Fruit fly (Drosophila melanogaster) whole organism, embryonic: ENCODE results near the gene CG45002.
A peak's percentile ranks its signal among the peaks of the same experiment; 100 is the strongest.

Experiments
- Adf1 ChIP-seq: fragments of 200-800 bp; sonication (Bioruptor generic); IDR thresholded peaks from 2 replicates; pipeline ENCODE4 v1.3.6; 2022; ENCODE audit warnings: missing biosample characterization, missing genetic modification characterization
- Bteb2 ChIP-seq: fragments of 200-800 bp; sonication (Bioruptor generic); optimal IDR thresholded peaks from 2 replicates; lab custom pipeline; 2016; ENCODE audit warnings: missing biosample characterization, missing genetic modification characterization
- CG10209 ChIP-seq: fragments of 200-800 bp; sonication (Bioruptor generic); optimal IDR thresholded peaks from 3 replicates; lab custom pipeline; 2017; ENCODE audit warnings: missing biosample characterization, mild to moderate bottlenecking, missing genetic modification characterization, missing genetic modification reagents
- CG10431 ChIP-seq: fragments of 200-800 bp; sonication (Bioruptor generic); optimal IDR thresholded peaks from 3 replicates; lab custom pipeline; 2018; ENCODE audit warnings: missing biosample characterization, mild to moderate bottlenecking, missing genetic modification characterization
- CG11398 ChIP-seq: fragments of 200-800 bp; sonication (Bioruptor generic); optimal IDR thresholded peaks from 2 replicates; lab custom pipeline; 2016; ENCODE audit warnings: missing biosample characterization, missing genetic modification characterization
- CG11695 ChIP-seq: fragments of 200-800 bp; sonication (Bioruptor generic); IDR thresholded peaks from 3 replicates; pipeline ENCODE4 v1.3.6; 2022; ENCODE audit warnings: missing biosample characterization, missing genetic modification characterization
- CG12219 ChIP-seq: fragments of 200-800 bp; sonication (Bioruptor generic); optimal IDR thresholded peaks from 3 replicates; lab custom pipeline; 2018; ENCODE audit warnings: missing biosample characterization, mild to moderate bottlenecking, missing genetic modification characterization
- CG14014 ChIP-seq: fragments of 200-800 bp; sonication (Bioruptor generic); IDR thresholded peaks from 2 replicates; pipeline ENCODE4 v1.3.6; 2022; ENCODE audit warnings: missing biosample characterization, missing genetic modification characterization
- CG14667 ChIP-seq: fragments of 200-800 bp; sonication (Bioruptor generic); IDR thresholded peaks from 2 replicates; pipeline ENCODE4 v1.3.6; 2022; ENCODE audit warnings: missing biosample characterization, missing genetic modification characterization
- CG14965 ChIP-seq: fragments of 200-800 bp; sonication (Bioruptor generic); optimal IDR thresholded peaks from 2 replicates; lab custom pipeline; 2016; ENCODE audit warnings: missing biosample characterization, missing genetic modification characterization, borderline replicate concordance
- CG16863 ChIP-seq: fragments of 200-800 bp; sonication (Bioruptor generic); optimal IDR thresholded peaks from 3 replicates; lab custom pipeline; 2016; ENCODE audit warnings: missing biosample characterization, missing genetic modification characterization
- CG17361 ChIP-seq: fragments of 200-800 bp; sonication (Bioruptor generic); IDR thresholded peaks from 3 replicates; pipeline ENCODE4 v1.3.6; 2022; ENCODE audit warnings: missing biosample characterization, missing genetic modification characterization
- CG17568 ChIP-seq: fragments of 200-800 bp; sonication (Bioruptor generic); optimal IDR thresholded peaks from 2 replicates; lab custom pipeline; 2018; ENCODE audit warnings: missing biosample characterization, mild to moderate bottlenecking, missing genetic modification characterization, moderate library complexity
- CG2889 ChIP-seq: fragments of 200-800 bp; sonication (Bioruptor generic); IDR thresholded peaks from 3 replicates; pipeline ENCODE4 v1.3.6; 2022; ENCODE audit warnings: missing biosample characterization, missing genetic modification characterization
- CG30403 ChIP-seq: fragments of 200-800 bp; sonication (Bioruptor generic); optimal IDR thresholded peaks from 3 replicates; lab custom pipeline; 2016; ENCODE audit warnings: missing biosample characterization, missing genetic modification characterization
- CG3163 ChIP-seq: fragments of 200-800 bp; sonication (Bioruptor generic); optimal IDR thresholded peaks from 3 replicates; lab custom pipeline; 2016; ENCODE audit warnings: missing biosample characterization, missing genetic modification characterization
- CG32532 ChIP-seq: fragments of 200-800 bp; sonication (Bioruptor generic); IDR thresholded peaks from 2 replicates; pipeline ENCODE4 v1.3.6; 2022; ENCODE audit warnings: missing biosample characterization, missing genetic modification characterization
- CG4328 ChIP-seq: fragments of 200-800 bp; sonication (Bioruptor generic); optimal IDR thresholded peaks from 3 replicates; lab custom pipeline; 2017; ENCODE audit warnings: missing biosample characterization, missing genetic modification reagents, missing genetic modification characterization
- CG5245 ChIP-seq: fragments of 200-800 bp; sonication (Bioruptor generic); optimal IDR thresholded peaks from 3 replicates; lab custom pipeline; 2016; ENCODE audit warnings: missing biosample characterization, missing genetic modification characterization
- CG5953 ChIP-seq: fragments of 200-800 bp; sonication (Bioruptor generic); IDR thresholded peaks from 2 replicates; pipeline ENCODE4 v1.3.6; 2022; ENCODE audit warnings: missing biosample characterization, missing genetic modification characterization
- CG7928 ChIP-seq: fragments of 200-800 bp; sonication (Bioruptor generic); optimal IDR thresholded peaks from 2 replicates; lab custom pipeline; 2017; ENCODE audit warnings: missing biosample characterization, mild to moderate bottlenecking, missing genetic modification characterization
- Dek ChIP-seq: fragments of 200-800 bp; sonication (Bioruptor generic); optimal IDR thresholded peaks from 3 replicates; lab custom pipeline; 2019; ENCODE audit warnings: missing biosample characterization, mild to moderate bottlenecking, missing genetic modification characterization, moderate library complexity
- Dref ChIP-seq: fragments of 200-800 bp; sonication (Bioruptor generic); IDR thresholded peaks from 2 replicates; pipeline ENCODE4 v1.3.6; 2022; ENCODE audit warnings: missing biosample characterization, missing genetic modification characterization
- H2.0 ChIP-seq: fragments of 200-800 bp; sonication (Bioruptor generic); IDR thresholded peaks from 2 replicates; pipeline ENCODE4 v1.3.6; 2022; ENCODE audit warnings: missing biosample characterization, missing genetic modification characterization
- HLH4C ChIP-seq: fragments of 200-800 bp; sonication (Bioruptor generic); IDR thresholded peaks from 3 replicates; pipeline ENCODE4 v1.3.6; 2022; ENCODE audit warnings: missing biosample characterization, missing genetic modification characterization; ENCODE audit not compliant: partially characterized antibody
- Hand ChIP-seq: fragments of 200-800 bp; sonication (Bioruptor generic); optimal IDR thresholded peaks from 2 replicates; lab custom pipeline; 2017; ENCODE audit warnings: mild to moderate bottlenecking, missing biosample characterization, missing genetic modification reagents, missing genetic modification characterization
- HmgD ChIP-seq: fragments of 200-800 bp; sonication (Bioruptor generic); optimal IDR thresholded peaks from 3 replicates; lab custom pipeline; 2016; ENCODE audit warnings: missing biosample characterization, missing genetic modification characterization
- Hr51 ChIP-seq, 2 experiments: fragments of 200-800 bp; sonication (Bioruptor generic); optimal IDR thresholded peaks; 2 replicates in 1 of 2; 3 replicates in 1 of 2; lab custom pipeline; 2016 to 2018; ENCODE audit warnings: missing biosample characterization in 2 of 2, missing genetic modification characterization in 2 of 2, mild to moderate bottlenecking in 1 of 2, moderate library complexity in 1 of 2
- MBD-R2 ChIP-seq: fragments of 200-800 bp; sonication (Bioruptor generic); IDR thresholded peaks from 2 replicates; pipeline ENCODE4 v1.3.6; 2022; ENCODE audit warnings: missing biosample characterization, missing genetic modification characterization
- MTF-1 ChIP-seq: fragments of 200-800 bp; sonication (Bioruptor generic); optimal IDR thresholded peaks from 2 replicates; lab custom pipeline; 2018; ENCODE audit warnings: missing biosample characterization, mild to moderate bottlenecking, missing genetic modification characterization, borderline replicate concordance
- Med ChIP-seq: fragments of 200-800 bp; sonication (Bioruptor generic); peaks from one replicate; lab custom pipeline; 2016; ENCODE audit warnings: missing biosample characterization, missing genetic modification characterization, mild to moderate bottlenecking, inconsistent platforms, moderate library complexity
- Meics ChIP-seq: fragments of 200-800 bp; sonication (Bioruptor generic); optimal IDR thresholded peaks from 2 replicates; lab custom pipeline; 2017; ENCODE audit warnings: missing biosample characterization, mild to moderate bottlenecking, missing genetic modification characterization
- NfI ChIP-seq: fragments of 200-800 bp; sonication (Bioruptor generic); optimal IDR thresholded peaks from 3 replicates; lab custom pipeline; 2018; ENCODE audit warnings: missing biosample characterization, mild to moderate bottlenecking, missing genetic modification characterization, moderate library complexity
- Rfx ChIP-seq: fragments of 200-800 bp; sonication (Bioruptor generic); IDR thresholded peaks from 2 replicates; pipeline ENCODE4 v1.3.6; 2022; ENCODE audit warnings: missing biosample characterization, missing genetic modification characterization
- Xbp1 ChIP-seq: fragments of 200-800 bp; sonication (Bioruptor generic); optimal IDR thresholded peaks from 3 replicates; lab custom pipeline; 2016; ENCODE audit warnings: missing biosample characterization, mild to moderate bottlenecking, missing genetic modification characterization
- Xrp1 ChIP-seq: fragments of 200-800 bp; sonication (Bioruptor generic); IDR thresholded peaks from 2 replicates; pipeline ENCODE4 v1.3.6; 2022; ENCODE audit warnings: missing biosample characterization, missing genetic modification characterization
- ara ChIP-seq: fragments of 200-800 bp; sonication (Bioruptor generic); IDR thresholded peaks from 2 replicates; pipeline ENCODE4 v1.3.6; 2022; ENCODE audit warnings: missing biosample characterization, missing genetic modification characterization
- bsh ChIP-seq, 2 experiments: fragments of 200-800 bp; sonication (Bioruptor generic); optimal IDR thresholded peaks; 2 replicates each; lab custom pipeline; 2017 to 2018; ENCODE audit warnings: mild to moderate bottlenecking in 2 of 2, missing biosample characterization in 2 of 2, missing genetic modification characterization in 2 of 2, moderate library complexity in 1 of 2
- cas ChIP-seq: fragments of 200-800 bp; sonication (Bioruptor generic); IDR thresholded peaks from 2 replicates; pipeline ENCODE4 v1.3.6; 2022; ENCODE audit warnings: missing biosample characterization, missing genetic modification characterization
- fd102C ChIP-seq: fragments of 200-800 bp; sonication (Bioruptor generic); optimal IDR thresholded peaks from 2 replicates; lab custom pipeline; 2018; ENCODE audit warnings: missing biosample characterization, mild to moderate bottlenecking, missing genetic modification characterization, moderate library complexity
- ftz-f1 ChIP-seq: fragments of 200-800 bp; sonication (Bioruptor generic); optimal IDR thresholded peaks from 2 replicates; lab custom pipeline; 2016; ENCODE audit warnings: missing biosample characterization, missing genetic modification characterization
- grn ChIP-seq: fragments of 200-800 bp; sonication (Bioruptor generic); optimal IDR thresholded peaks from 3 replicates; lab custom pipeline; 2017; ENCODE audit warnings: missing biosample characterization, missing genetic modification characterization
- gsb ChIP-seq: fragments of 200-800 bp; sonication (Bioruptor generic); IDR thresholded peaks from 2 replicates; pipeline ENCODE4 v1.3.6; 2022; ENCODE audit warnings: missing biosample characterization, missing genetic modification characterization
- ind ChIP-seq: fragments of 200-800 bp; sonication (Bioruptor generic); optimal IDR thresholded peaks from 3 replicates; lab custom pipeline; 2016; ENCODE audit warnings: missing biosample characterization, missing genetic modification characterization
- luna ChIP-seq: fragments of 200-800 bp; sonication (Bioruptor generic); optimal IDR thresholded peaks from 2 replicates; lab custom pipeline; 2016; ENCODE audit warnings: missing biosample characterization, missing genetic modification characterization
- oc ChIP-seq: fragments of 200-800 bp; sonication (Bioruptor generic); optimal IDR thresholded peaks from 2 replicates; lab custom pipeline; 2018; ENCODE audit warnings: missing biosample characterization, mild to moderate bottlenecking, missing genetic modification characterization, moderate library complexity
- phol ChIP-seq: fragments of 200-800 bp; sonication (Bioruptor generic); optimal IDR thresholded peaks from 3 replicates; lab custom pipeline; 2018; ENCODE audit warnings: missing biosample characterization, mild to moderate bottlenecking, missing genetic modification characterization, moderate library complexity
- pita ChIP-seq: fragments of 200-800 bp; sonication (Bioruptor generic); optimal IDR thresholded peaks from 2 replicates; lab custom pipeline; 2017; ENCODE audit warnings: missing biosample characterization, mild to moderate bottlenecking, missing genetic modification characterization
- sens ChIP-seq: fragments of 200-800 bp; sonication (Bioruptor generic); peaks from one replicate; lab custom pipeline; 2016; ENCODE audit warnings: missing biosample characterization, missing genetic modification characterization
- sr ChIP-seq: fragments of 200-800 bp; sonication (Bioruptor generic); IDR thresholded peaks from 3 replicates; pipeline ENCODE4 v1.3.6; 2022; ENCODE audit warnings: missing biosample characterization, missing genetic modification characterization
- toy ChIP-seq: fragments of 200-800 bp; sonication (Bioruptor generic); IDR thresholded peaks from 2 replicates; pipeline ENCODE4 v1.3.6; 2022; ENCODE audit warnings: missing biosample characterization, missing genetic modification characterization
- trem ChIP-seq: fragments of 200-800 bp; optimal IDR thresholded peaks from 3 replicates; lab custom pipeline; 2019; ENCODE audit warnings: missing biosample characterization, mild to moderate bottlenecking, missing genetic modification characterization, moderate library complexity

CG45002 gene

dm6 chrX:16966532-16966931 is 100.0 kb downstream of the CG45002 start (continued):
- TF ChIP-seq CG10431: no peak
- no peak for TF ChIP-seq grn
- no peak for TF ChIP-seq fd102C (GFP tag; lab: Kevin White, UChicago)
- no peak for TF ChIP-seq HmgD (GFP tag; lab: Kevin White, UChicago)
- no peak for TF ChIP-seq MBD-R2 (GFP tag; lab: Robert Waterston, UW)
- TF ChIP-seq bsh (GFP tag; optimal IDR thresholded peaks at IDR 0.05; lab: Kevin White, UChicago): no peak
- TF ChIP-seq Xbp1 (GFP tag; lab: Kevin White, UChicago): peak; percentile 3
- TF ChIP-seq CG14014 (GFP tag; lab: Robert Waterston, UW): 0 out of 2 replicates have a peak, but pooled peaks have one; percentile 6
- peak; percentile 25; the same call in 1 of the 2 replicates for TF ChIP-seq ara
- TF ChIP-seq sr (GFP tag; lab: Robert Waterston, UW): no peak
- TF ChIP-seq ind: peak; percentile 6
- no peak for TF ChIP-seq ftz-f1
- TF ChIP-seq CG5245 (GFP tag; lab: Kevin White, UChicago): no peak
- TF ChIP-seq pita (GFP tag; lab: Kevin White, UChicago): no peak
- TF ChIP-seq toy: no peak
- TF ChIP-seq CG17361 (GFP tag; lab: Robert Waterston, UW): no peak
- no peak for TF ChIP-seq CG2889 (GFP tag; lab: Robert Waterston, UW)
- TF ChIP-seq phol: peak; percentile 14
- no peak for TF ChIP-seq CG14965 (GFP tag; lab: Kevin White, UChicago)
- no peak for TF ChIP-seq gsb (GFP tag; lab: Robert Waterston, UW)
- TF ChIP-seq CG30403 (GFP tag; lab: Kevin White, UChicago): peak; percentile 19
- no peak for TF ChIP-seq CG12219 (GFP tag; lab: Kevin White, UChicago)
- TF ChIP-seq H2.0 (GFP tag; lab: Robert Waterston, UW): no peak
- TF ChIP-seq luna: no peak
- TF ChIP-seq Adf1 (GFP tag; lab: Robert Waterston, UW): no peak
- TF ChIP-seq Dref (GFP tag; lab: Robert Waterston, UW): no peak
- TF ChIP-seq NfI (GFP tag; lab: Kevin White, UChicago): peak; percentile 2
- TF ChIP-seq Xrp1 (GFP tag; lab: Robert Waterston, UW): 0 out of 2 replicates have a peak, but pooled peaks have one; percentile 14
- TF ChIP-seq Hand (GFP tag; lab: Kevin White, UChicago): no peak
- peak; percentile 40; the same call in 1 of the 2 replicates for TF ChIP-seq CG32532 (GFP tag; lab: Robert Waterston, UW)
- no peak for TF ChIP-seq cas (GFP tag; lab: Robert Waterston, UW)
- TF ChIP-seq CG14667 (GFP tag; lab: Robert Waterston, UW): no peak
- TF ChIP-seq CG11695 (GFP tag; lab: Robert Waterston, UW): no peak
- no peak for TF ChIP-seq CG3163 (GFP tag; lab: Kevin White, UChicago)
- no peak for TF ChIP-seq CG16863
- no peak for TF ChIP-seq oc (tag; lab: Kevin White, UChicago)
- TF ChIP-seq Hr51 (GFP tag; optimal IDR thresholded peaks at IDR 0.05; lab: Kevin White, UChicago): no peak
- TF ChIP-seq sens (GFP tag; lab: Kevin White, UChicago): peak; percentile 66
- no peak for TF ChIP-seq MTF-1
- TF ChIP-seq Rfx: peak; percentile 42; the same call in 1 of the 2 replicates
- no peak for TF ChIP-seq CG17568
- no peak for TF ChIP-seq trem (tag; lab: Kevin White, UChicago)
- no peak for TF ChIP-seq Bteb2 (GFP tag; lab: Kevin White, UChicago)
- TF ChIP-seq CG11398 (GFP tag; lab: Kevin White, UChicago): no peak
- no peak for TF ChIP-seq HLH4C (GFP tag; lab: Robert Waterston, UW)
- TF ChIP-seq CG10209 (GFP tag; lab: Kevin White, UChicago): no peak
- no peak for TF ChIP-seq Dek (tag; lab: Kevin White, UChicago)
- no peak for TF ChIP-seq CG5953 (GFP tag; lab: Robert Waterston, UW)
- no peak for TF ChIP-seq CG7928
- TF ChIP-seq Med: peak; percentile 79
- peak; percentile 7 for TF ChIP-seq Meics (GFP tag; lab: Kevin White, UChicago)
- no peak for TF ChIP-seq CG4328 (GFP tag; lab: Kevin White, UChicago)
